Worm (Caenorhabditis elegans) whole organism, L1 larva: Measurements from ENCODE around the gene F12E12.1.
A peak's percentile ranks its signal among the peaks of the same experiment; 100 is the strongest.

ENCODE experiments used
- F16B12.6 ChIP-seq: fragments of 150-350 bp; optimal IDR thresholded peaks from 2 replicates; lab custom pipeline; 2014; ENCODE audit warnings: missing biosample characterization, missing genetic modification characterization
- aha-1 ChIP-seq: fragments of 150-350 bp; optimal IDR thresholded peaks from 2 replicates; lab custom pipeline; 2014; ENCODE audit warnings: missing biosample characterization, missing genetic modification characterization
- blmp-1 ChIP-seq: fragments of 150-350 bp; optimal IDR thresholded peaks from 2 replicates; lab custom pipeline; 2014; ENCODE audit warnings: missing biosample characterization, missing genetic modification characterization
- ceh-63 ChIP-seq: fragments of 200-800 bp; sonication (Bioruptor generic); optimal IDR thresholded peaks from 2 replicates; lab custom pipeline; 2018; ENCODE audit warnings: mild to moderate bottlenecking, missing genetic modification characterization, missing compliant biosample characterization
- ceh-90 ChIP-seq: sonication (generic microtip); optimal IDR thresholded peaks from 2 replicates; lab custom pipeline; 2016; ENCODE audit warnings: missing genetic modification characterization, missing compliant biosample characterization
- dsc-1 ChIP-seq: sonication (generic microtip); optimal IDR thresholded peaks from 2 replicates; lab custom pipeline; 2016; ENCODE audit warnings: mild to moderate bottlenecking, missing genetic modification characterization, missing compliant biosample characterization
- efl-1 ChIP-seq, 4 experiments: fragments of 150-350 bp; optimal IDR thresholded peaks in 3 of 4; peaks in 1 of 4; 1 replicate in 1 of 4; 2 replicates in 3 of 4; lab custom pipeline; 2014; ENCODE audit warnings: missing biosample characterization in 2 of 4, missing genetic modification characterization in 2 of 4, missing genetic modification reagents in 2 of 4
- efl-3 ChIP-seq: fragments of 200-800 bp; sonication (Bioruptor generic); optimal IDR thresholded peaks from 2 replicates; lab custom pipeline; 2018; ENCODE audit warnings: mild to moderate bottlenecking, missing genetic modification characterization, missing compliant biosample characterization
- egl-27 ChIP-seq, 2 experiments: fragments of 150-350 bp in 1 of 2; sonication (generic microtip); optimal IDR thresholded peaks; 3 replicates each; lab custom pipeline; 2017 to 2018; ENCODE audit warnings: missing biosample characterization in 2 of 2, missing genetic modification characterization in 2 of 2, missing genetic modification reagents in 2 of 2
- ets-5 ChIP-seq: fragments of 200-800 bp; sonication (Bioruptor generic); IDR thresholded peaks from 2 replicates; pipeline ENCODE4 v1.3.6; 2022; ENCODE audit warnings: missing genetic modification characterization, missing compliant biosample characterization
- fkh-10 ChIP-seq: sonication (generic microtip); optimal IDR thresholded peaks from 2 replicates; lab custom pipeline; 2017; ENCODE audit warnings: missing biosample characterization, missing genetic modification reagents, missing genetic modification characterization
- fkh-4 ChIP-seq: sonication (generic microtip); optimal IDR thresholded peaks from 2 replicates; lab custom pipeline; 2016; ENCODE audit warnings: missing compliant biosample characterization, missing genetic modification characterization, borderline replicate concordance
- fkh-8 ChIP-seq: sonication (generic microtip); optimal IDR thresholded peaks from 2 replicates; lab custom pipeline; 2016; ENCODE audit warnings: mild to moderate bottlenecking, missing genetic modification characterization, missing compliant biosample characterization
- hpl-2 ChIP-seq: fragments of 150-350 bp; optimal IDR thresholded peaks from 2 replicates; lab custom pipeline; 2014; ENCODE audit warnings: missing biosample characterization, missing genetic modification reagents, missing genetic modification characterization
- isw-1 ChIP-seq: fragments of 200-800 bp; sonication (Bioruptor generic); IDR thresholded peaks from 2 replicates; pipeline ENCODE4 v1.3.6; 2022; ENCODE audit warnings: missing genetic modification characterization, missing compliant biosample characterization
- lin-13 ChIP-seq: fragments of 150-350 bp; optimal IDR thresholded peaks from 2 replicates; lab custom pipeline; 2014; ENCODE audit warnings: missing biosample characterization, missing genetic modification reagents, missing genetic modification characterization
- lin-35 ChIP-seq, 2 experiments: fragments of 150-350 bp; optimal IDR thresholded peaks; 2 replicates each; lab custom pipeline; 2014; ENCODE audit warnings: missing biosample characterization in 2 of 2, missing genetic modification characterization in 2 of 2, missing genetic modification reagents in 2 of 2
- lsy-2 ChIP-seq, 2 experiments: fragments of 150-350 bp; optimal IDR thresholded peaks; 2 replicates each; lab custom pipeline; 2014; ENCODE audit warnings: missing biosample characterization in 2 of 2, missing genetic modification characterization in 2 of 2
- mab-9 ChIP-seq: fragments of 200-800 bp; sonication (Bioruptor generic); IDR thresholded peaks from 2 replicates; pipeline ENCODE4 v1.3.6; 2022; ENCODE audit warnings: missing genetic modification reagents, missing genetic modification characterization, missing compliant biosample characterization
- mef-2 ChIP-seq: fragments of 150-350 bp; optimal IDR thresholded peaks from 2 replicates; lab custom pipeline; 2014; ENCODE audit warnings: missing biosample characterization, missing genetic modification characterization
- nhr-237 ChIP-seq: fragments of 150-350 bp; optimal IDR thresholded peaks from 2 replicates; lab custom pipeline; 2014; ENCODE audit warnings: missing biosample characterization, missing genetic modification characterization
- nhr-47 ChIP-seq: sonication (generic microtip); optimal IDR thresholded peaks from 2 replicates; lab custom pipeline; 2016; ENCODE audit warnings: mild to moderate bottlenecking, missing genetic modification characterization, moderate library complexity, missing compliant biosample characterization
- nhr-85 ChIP-seq: sonication (generic microtip); peaks from one replicate; lab custom pipeline; 2016; ENCODE audit warnings: missing genetic modification characterization, inconsistent platforms, missing compliant biosample characterization
- nhr-90 ChIP-seq: sonication (generic microtip); optimal IDR thresholded peaks from 2 replicates; lab custom pipeline; 2016; ENCODE audit warnings: mild to moderate bottlenecking, missing genetic modification characterization, missing compliant biosample characterization; ENCODE audit not compliant: poor library complexity
- pag-3 ChIP-seq: sonication (generic microtip); optimal IDR thresholded peaks from 2 replicates; lab custom pipeline; 2017; ENCODE audit warnings: missing genetic modification characterization, mild to moderate bottlenecking, missing compliant biosample characterization, antibody characterized with exemption, borderline replicate concordance; ENCODE audit not compliant: insufficient read depth
- pqm-1 ChIP-seq: sonication (generic microtip); optimal IDR thresholded peaks from 3 replicates; lab custom pipeline; 2017; ENCODE audit warnings: missing biosample characterization, missing genetic modification characterization
- snu-23 ChIP-seq: sonication (generic microtip); optimal IDR thresholded peaks from 2 replicates; lab custom pipeline; 2016; ENCODE audit warnings: missing genetic modification characterization, missing compliant biosample characterization
- sptf-1 ChIP-seq: fragments of 150-350 bp; optimal IDR thresholded peaks from 2 replicates; lab custom pipeline; 2014; ENCODE audit warnings: missing biosample characterization, missing genetic modification characterization
- swsn-7 ChIP-seq: sonication (generic microtip); optimal IDR thresholded peaks from 2 replicates; lab custom pipeline; 2016; ENCODE audit warnings: missing genetic modification characterization, missing compliant biosample characterization
- tbx-2 ChIP-seq: sonication (generic microtip); optimal IDR thresholded peaks from 2 replicates; lab custom pipeline; 2016; ENCODE audit warnings: missing genetic modification characterization, missing compliant biosample characterization
- unc-30 ChIP-seq: sonication (generic microtip); optimal IDR thresholded peaks from 2 replicates; lab custom pipeline; 2017; ENCODE audit warnings: missing biosample characterization, missing genetic modification characterization
- unc-62 ChIP-seq: fragments of 150-350 bp; optimal IDR thresholded peaks from 2 replicates; lab custom pipeline; 2014; ENCODE audit warnings: missing biosample characterization, missing genetic modification reagents, missing genetic modification characterization
- unc-98 ChIP-seq: fragments of 200-800 bp; sonication (Bioruptor generic); IDR thresholded peaks from 2 replicates; pipeline ENCODE4 v1.3.6; 2022; ENCODE audit warnings: missing genetic modification characterization, missing compliant biosample characterization
- xbp-1 ChIP-seq: sonication (generic microtip); optimal IDR thresholded peaks from 2 replicates; lab custom pipeline; 2016; ENCODE audit warnings: missing genetic modification characterization, missing compliant biosample characterization
- zip-4 ChIP-seq: fragments of 200-800 bp; sonication (Bioruptor generic); optimal IDR thresholded peaks from 2 replicates; lab custom pipeline; 2018; ENCODE audit warnings: mild to moderate bottlenecking, missing genetic modification characterization, moderate library complexity, missing compliant biosample characterization

The F12E12.1 gene

ce11 chrII:3705320-3705719, 36.4 kb upstream of the F12E12.1 start, which contains the start of gene srx-108:
Gene srx-108, plus strand, starts transcription at chrII:3705620.
- TF ChIP-seq efl-1 (optimal IDR thresholded peaks at IDR 0.05; lab: Kevin White, UChicago) = no peak
- peak in 1 of 2 experiments; percentile 54 for TF ChIP-seq efl-1 (GFP tag; optimal IDR thresholded peaks at IDR 0.05 in 1 of 2; lab: Kevin White, UChicago)
- TF ChIP-seq F16B12.6 (tag; lab: Kevin White, UChicago) = no peak
- no peak for TF ChIP-seq sptf-1 (tag; lab: Kevin White, UChicago)
- TF ChIP-seq ets-5 (GFP tag; lab: Robert Waterston, UW) = no peak

ce11 chrII:3709255-3709654, 32.4 kb upstream of the F12E12.1 start, which contains the start of gene srx-110:
Gene srx-110, plus strand, starts transcription at chrII:3709555.
- TF ChIP-seq nhr-47 (tag; lab: Kevin White, UChicago) (no peak), zip-4 (GFP tag; lab: Kevin White, UChicago) (no peak), ceh-90 (tag; lab: Kevin White, UChicago) (no peak)
- TF ChIP-seq, all 84 proteins: peak for 0

ce11 chrII:3711047-3711446, 30.6 kb upstream of the F12E12.1 start, which contains the start of gene fbxc-53:
Gene fbxc-53, plus strand, starts transcription at chrII:3711291.
- TF ChIP-seq fkh-8 (tag; lab: Kevin White, UChicago) (peak; percentile 45), mab-9 (GFP tag; lab: Robert Waterston, UW) (no peak), zip-4 (GFP tag; lab: Kevin White, UChicago) (no peak), ets-5 (GFP tag; lab: Robert Waterston, UW) (no peak), dsc-1 (tag; lab: Kevin White, UChicago) (peak; percentile 77)

DNA sequence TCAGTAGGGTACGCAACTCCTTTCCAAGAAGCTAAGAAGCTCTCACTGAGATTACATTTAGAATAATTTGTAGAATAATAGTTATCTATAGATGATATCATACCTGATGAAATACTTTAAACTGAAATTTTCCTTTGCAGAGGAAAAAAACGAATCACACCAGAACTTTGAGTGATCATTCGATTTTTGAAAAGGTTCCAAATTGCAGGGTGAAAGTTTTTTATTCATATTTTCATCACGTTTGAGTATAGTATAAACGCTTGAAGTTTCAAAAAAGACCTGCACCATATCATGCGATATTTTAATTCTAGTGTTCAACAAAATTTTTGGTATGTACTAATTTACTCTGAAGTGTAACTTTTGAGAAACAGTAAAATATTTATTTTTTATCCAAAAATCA, 27.1 kb upstream of the F12E12.1 start, which contains the start of gene srh-100:
TSS of gene srh-100 (minus strand) at position 101 of the 400 bp plus-strand sequence.
- no peak for TF ChIP-seq hpl-2 (GFP tag; lab: Kevin White, UChicago)
- no peak for TF ChIP-seq nhr-237 (tag; lab: Kevin White, UChicago)
- no peak for TF ChIP-seq efl-3
- no peak for TF ChIP-seq tbx-2 (tag; lab: Kevin White, UChicago)
- no peak for TF ChIP-seq pqm-1 (tag; lab: Kevin White, UChicago)
- no peak for TF ChIP-seq swsn-7 (tag; lab: Kevin White, UChicago)
- no peak for TF ChIP-seq aha-1 (tag; lab: Kevin White, UChicago)
- TF ChIP-seq nhr-85 = no peak
- TF ChIP-seq mef-2 (tag; lab: Kevin White, UChicago) = no peak
- no peak for TF ChIP-seq unc-98 (GFP tag; lab: Robert Waterston, UW)
- no peak for TF ChIP-seq lin-35 (GFP tag; optimal IDR thresholded peaks at IDR 0.05; lab: Kevin White, UChicago)
- TF ChIP-seq zip-4 (GFP tag; lab: Kevin White, UChicago) = no peak
- TF ChIP-seq xbp-1 (tag; lab: Kevin White, UChicago) = no peak

DNA sequence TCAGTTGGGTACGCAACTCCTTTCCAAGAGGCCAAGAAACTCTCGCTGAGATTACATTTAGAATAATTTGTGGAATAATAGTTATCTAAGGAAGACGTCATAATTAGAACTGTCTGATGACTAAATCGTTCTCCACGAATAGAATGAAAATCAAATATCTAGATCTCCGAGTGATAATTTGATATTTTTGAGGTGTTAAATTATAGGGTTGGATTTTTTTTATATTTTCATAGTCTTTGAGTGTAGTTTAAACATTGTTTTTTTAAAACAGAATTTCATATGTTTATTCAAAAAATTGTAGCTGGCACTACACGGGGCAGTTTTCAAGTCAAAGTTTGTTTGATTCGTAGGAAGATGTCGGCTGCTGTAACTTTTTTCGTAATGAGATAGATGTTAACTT, 25.2 kb upstream of the F12E12.1 start, which contains the start of gene srh-99:
TSS of gene srh-99 (minus strand) at position 101 of the 400 bp plus-strand sequence.
- no peak for TF ChIP-seq egl-27 (tag; optimal IDR thresholded peaks at IDR 0.05; lab: Kevin White, UChicago)
- TF ChIP-seq snu-23 = no peak
- TF ChIP-seq unc-62 (GFP tag; lab: Kevin White, UChicago) = no peak
- TF ChIP-seq pag-3 = no peak
- no peak for TF ChIP-seq nhr-90
- TF ChIP-seq fkh-10 (GFP tag; lab: Kevin White, UChicago) = no peak

- TF ChIP-seq ceh-63 = no peak
- TF ChIP-seq unc-30 (tag; lab: Kevin White, UChicago) = no peak
- no peak for TF ChIP-seq fkh-4 (tag; lab: Kevin White, UChicago)
- TF ChIP-seq efl-3 = no peak
- no peak for TF ChIP-seq lsy-2 (tag; optimal IDR thresholded peaks at IDR 0.05; lab: Kevin White, UChicago)
- no peak for TF ChIP-seq nhr-237 (tag; lab: Kevin White, UChicago)
- TF ChIP-seq isw-1 (GFP tag; lab: Robert Waterston, UW) = no peak
- TF ChIP-seq blmp-1 (tag; lab: Kevin White, UChicago) = no peak
- no peak for TF ChIP-seq unc-62 (GFP tag; lab: Kevin White, UChicago)
- TF ChIP-seq lin-13 = no peak
Measured at ce11 chrII:3716961-3717360, 24.7 kb upstream of the F12E12.1 start, which contains the start of gene fbxc-52. Gene fbxc-52, plus strand, starts transcription at chrII:3717261.
